Worm (Caenorhabditis elegans) whole organism, early embryonic: Measurements from ENCODE around the gene sra-35.

Experiments used
- F13C5.2 ChIP-seq: sonication (generic microtip); optimal IDR thresholded peaks from 2 replicates; lab custom pipeline; 2017; ENCODE audit warnings: mild to moderate bottlenecking, missing genetic modification characterization, inconsistent platforms, missing compliant biosample characterization
- ceh-13 ChIP-seq: fragments of 200-800 bp; sonication (Bioruptor generic); optimal IDR thresholded peaks from 2 replicates; lab custom pipeline; 2018; ENCODE audit warnings: mild to moderate bottlenecking, missing genetic modification characterization, missing compliant biosample characterization
- ceh-36 ChIP-seq: sonication (generic microtip); optimal IDR thresholded peaks from 2 replicates; lab custom pipeline; 2016; ENCODE audit warnings: missing genetic modification characterization, inconsistent platforms, missing compliant biosample characterization
- flt-1 ChIP-seq: fragments of 200-800 bp; sonication (Bioruptor generic); IDR thresholded peaks from 2 replicates; pipeline ENCODE4 v1.3.6; 2022; ENCODE audit warnings: missing genetic modification characterization, missing compliant biosample characterization
- tbx-37 ChIP-seq: fragments of 200-800 bp; sonication (Bioruptor generic); conservative IDR thresholded peaks from 2 replicates; pipeline ENCODE4 v1.3.6; 2022; ENCODE audit warnings: missing genetic modification reagents, missing genetic modification characterization, missing compliant biosample characterization
- tra-4 ChIP-seq: sonication (generic microtip); optimal IDR thresholded peaks from 2 replicates; lab custom pipeline; 2017; ENCODE audit warnings: missing genetic modification characterization, missing compliant biosample characterization

DNA sequence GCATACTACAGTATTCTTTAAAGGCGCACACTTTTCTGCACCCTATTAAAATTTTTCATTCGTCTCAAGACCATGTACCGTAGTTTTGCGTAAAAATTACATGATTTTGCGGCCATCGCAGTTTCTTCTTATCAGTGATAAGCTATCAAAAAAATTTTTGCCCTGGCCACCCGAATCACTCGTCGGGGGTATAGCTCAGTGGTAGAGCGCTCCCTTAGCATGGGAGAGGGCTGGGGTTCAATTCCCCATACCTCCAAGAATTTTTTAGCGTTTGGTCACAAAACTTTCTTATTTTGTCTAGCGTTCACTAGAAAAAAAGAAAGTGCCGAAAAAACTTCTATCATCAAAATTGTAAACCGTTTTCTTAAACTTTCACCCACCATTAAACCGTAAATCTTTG lies 37.5 kb upstream of the sra-35 start:
- TF ChIP-seq flt-1 (GFP tag; lab: Robert Waterston, UW) (no peak), F13C5.2 (tag; lab: Kevin White, UChicago) (no peak), ceh-36 (tag; lab: Kevin White, UChicago) (no peak), ceh-13 (GFP tag; lab: Kevin White, UChicago) (no peak), tbx-37 (no peak), tra-4 (tag; lab: Kevin White, UChicago) (no peak)
